Worm (Caenorhabditis elegans): Measurements from ENCODE around the gene W10G11.3.

W10G11.3 gene

ce11 chrII:3562419-3562818 is at the start of gene W10G11.3:
W10G11.3 (minus strand) TSS chrII:3562519.
- no peak for TF ChIP-seq nhr-84 (tag; optimal IDR thresholded peaks at IDR 0.05)
- no peak for TF ChIP-seq nhr-19 (GFP tag; conservative IDR thresholded peaks at IDR 0.05)
- TF ChIP-seq lsy-2 (tag; optimal IDR thresholded peaks at IDR 0.05): no peak
- no peak for TF ChIP-seq mab-9 (GFP tag; IDR thresholded peaks at IDR 0.05)
- no peak for TF ChIP-seq ceh-88 (GFP tag; IDR thresholded peaks at IDR 0.05)
- TF ChIP-seq C34B4.2 (tag; optimal IDR thresholded peaks at IDR 0.05): no peak
- no peak for TF ChIP-seq ceh-8 (GFP tag; optimal IDR thresholded peaks at IDR 0.05)
- no peak for TF ChIP-seq skn-1 (tag; optimal IDR thresholded peaks at IDR 0.05)
- no peak for TF ChIP-seq ceh-82 (tag; optimal IDR thresholded peaks at IDR 0.05)
- TF ChIP-seq grh-1 (GFP tag; IDR thresholded peaks at IDR 0.05): no peak
- TF ChIP-seq nhr-77 (tag; optimal IDR thresholded peaks at IDR 0.05): no peak
- TF ChIP-seq nhr-90 (tag; optimal IDR thresholded peaks at IDR 0.05; ENCODE audit: poor library complexity): no peak
- TF ChIP-seq aha-1 (tag; optimal IDR thresholded peaks at IDR 0.05): no peak
- TF ChIP-seq unc-98 (GFP tag; IDR thresholded peaks at IDR 0.05): no peak
- TF ChIP-seq elt-3 (tag; optimal IDR thresholded peaks at IDR 0.05): no peak
- TF ChIP-seq xbp-1 (tag; optimal IDR thresholded peaks at IDR 0.05): no peak
- no peak for TF ChIP-seq nhr-12 (tag; optimal IDR thresholded peaks at IDR 0.05)

- TF ChIP-seq nhr-237 (tag; optimal IDR thresholded peaks at IDR 0.05) (no peak), nhr-28 (tag; optimal IDR thresholded peaks at IDR 0.05) (no peak), sptf-1 (tag; optimal IDR thresholded peaks at IDR 0.05) (no peak), ceh-82 (tag; optimal IDR thresholded peaks at IDR 0.05) (no peak), mef-2 (tag; optimal IDR thresholded peaks at IDR 0.05) (no peak), nhr-77 (tag; optimal IDR thresholded peaks at IDR 0.05) (no peak), unc-130 (tag; optimal IDR thresholded peaks at IDR 0.05) (no peak), nhr-76 (tag; optimal IDR thresholded peaks at IDR 0.05) (no peak), ceh-63 (GFP tag; optimal IDR thresholded peaks at IDR 0.05) (no peak)
Measured at ce11 chrII:3609764-3610163, 47.4 kb upstream of the W10G11.3 start, which contains the start of gene Y49F6A.5. Y49F6A.5 (minus strand) TSS chrII:3609864.

ce11 chrII:3604578-3604977 is 42.3 kb upstream of the W10G11.3 start:
- TF ChIP-seq F16B12.6 (tag; optimal IDR thresholded peaks at IDR 0.05): no peak
- TF ChIP-seq efl-1 (optimal IDR thresholded peaks at IDR 0.05): no peak
- no peak for TF ChIP-seq efl-1 (GFP tag; optimal IDR thresholded peaks at IDR 0.05 in 1 of 2)
- no peak for TF ChIP-seq unc-130 (tag; optimal IDR thresholded peaks at IDR 0.05)
- no peak for TF ChIP-seq lin-39 (tag; optimal IDR thresholded peaks at IDR 0.05)
- TF ChIP-seq hlh-17 (GFP tag; optimal IDR thresholded peaks at IDR 0.05; ENCODE audit: borderline replicate concordance): no peak
- no peak for TF ChIP-seq egl-13 (tag; optimal IDR thresholded peaks at IDR 0.05)
- TF ChIP-seq C34B4.2 (tag; optimal IDR thresholded peaks at IDR 0.05): no peak
- no peak for TF ChIP-seq nhr-11 (tag; optimal IDR thresholded peaks at IDR 0.05)
- no peak for TF ChIP-seq lsy-2 (tag; optimal IDR thresholded peaks at IDR 0.05)
- no peak for TF ChIP-seq unc-62 (GFP tag; optimal IDR thresholded peaks at IDR 0.05)
- no peak for TF ChIP-seq rnt-1 (tag; optimal IDR thresholded peaks at IDR 0.05)
- no peak for TF ChIP-seq ceh-90 (tag; optimal IDR thresholded peaks at IDR 0.05)
- TF ChIP-seq nhr-71 (tag; optimal IDR thresholded peaks at IDR 0.05): no peak
- no peak for TF ChIP-seq nhr-84 (tag; optimal IDR thresholded peaks at IDR 0.05)

ce11 chrII:3598721-3599120 is 36.4 kb upstream of the W10G11.3 start, which contains the start of gene Y49F6A.11:
Y49F6A.11 (minus strand) TSS chrII:3598821.
- TF ChIP-seq xbp-1 (tag; optimal IDR thresholded peaks at IDR 0.05): no peak
- no peak for TF ChIP-seq hlh-17 (GFP tag; optimal IDR thresholded peaks at IDR 0.05; ENCODE audit: borderline replicate concordance)
- TF ChIP-seq C16A3.4 (tag; optimal IDR thresholded peaks at IDR 0.05): no peak
- no peak for TF ChIP-seq mef-2 (tag; optimal IDR thresholded peaks at IDR 0.05)
- no peak for TF ChIP-seq fkh-8 (tag; optimal IDR thresholded peaks at IDR 0.05)
- TF ChIP-seq ceh-82 (tag; optimal IDR thresholded peaks at IDR 0.05): no peak
- no peak for TF ChIP-seq aly-2 (tag; optimal IDR thresholded peaks at IDR 0.05)
- TF ChIP-seq ceh-88 (GFP tag; IDR thresholded peaks at IDR 0.05): no peak
- no peak for TF ChIP-seq nhr-76 (tag; optimal IDR thresholded peaks at IDR 0.05)
- no peak for TF ChIP-seq lin-14 (GFP tag; optimal IDR thresholded peaks at IDR 0.05)

Data from whole organism, L1 larva.